Worm (Caenorhabditis elegans) whole organism, midembryonic: ENCODE measurements around the gene T05B9.1.

Experiments used
- flt-1 ChIP-seq: fragments of 200-800 bp; sonication (Bioruptor generic); IDR thresholded peaks from 2 replicates; pipeline ENCODE4 v1.3.6; 2022; ENCODE audit warnings: missing genetic modification characterization, missing compliant biosample characterization
- med-1 ChIP-seq: sonication (generic microtip); optimal IDR thresholded peaks from 2 replicates; lab custom pipeline; 2017; ENCODE audit warnings: missing genetic modification characterization, mild to moderate bottlenecking, missing compliant biosample characterization, antibody characterized with exemption, missing genetic modification reagents; ENCODE audit not compliant: insufficient read depth
- ref-1 ChIP-seq: fragments of 200-800 bp; sonication (Bioruptor generic); conservative IDR thresholded peaks from 2 replicates; pipeline ENCODE4 v1.3.6; 2022; ENCODE audit warnings: missing genetic modification reagents, missing genetic modification characterization, missing compliant biosample characterization
- tab-1 ChIP-seq: fragments of 200-800 bp; sonication (Bioruptor generic); IDR thresholded peaks from 2 replicates; pipeline ENCODE4 v1.3.6; 2022; ENCODE audit warnings: missing genetic modification characterization, missing compliant biosample characterization
- ztf-23 ChIP-seq: fragments of 200-800 bp; sonication (Bioruptor generic); IDR thresholded peaks from 2 replicates; pipeline ENCODE4 v1.3.6; 2022; ENCODE audit warnings: missing genetic modification reagents, missing genetic modification characterization, missing compliant biosample characterization
- ztf-29 ChIP-seq: fragments of 200-800 bp; sonication (Bioruptor generic); IDR thresholded peaks from 2 replicates; pipeline ENCODE4 v1.3.6; 2022; ENCODE audit warnings: missing genetic modification reagents, missing genetic modification characterization, missing compliant biosample characterization

ce11 chrII:11281666-11282065, 20.7 kb upstream of the T05B9.1 start, which contains the start of gene unc-130:
- TF ChIP-seq med-1 (GFP tag; lab: Kevin White, UChicago) (no peak), ztf-29 (GFP tag; lab: Robert Waterston, UW) (no peak), tab-1 (GFP tag; lab: Robert Waterston, UW) (no peak), ztf-23 (no peak), ref-1 (GFP tag; lab: Robert Waterston, UW) (no peak), flt-1 (GFP tag; lab: Robert Waterston, UW) (no peak)
